Worm (Caenorhabditis elegans) whole organism, late embryonic: Measurements from ENCODE around the gene pqn-37.

Experiments used
- F13H6.1 ChIP-seq: sonication (generic microtip); optimal IDR thresholded peaks from 2 replicates; lab custom pipeline; 2016; ENCODE audit warnings: missing genetic modification characterization, missing compliant biosample characterization
- K02D7.2 ChIP-seq: sonication (generic microtip); optimal IDR thresholded peaks from 2 replicates; lab custom pipeline; 2017; ENCODE audit warnings: mild to moderate bottlenecking, missing genetic modification characterization, missing compliant biosample characterization
- Y22D7AL.16 ChIP-seq: sonication (generic microtip); optimal IDR thresholded peaks from 2 replicates; lab custom pipeline; 2016; ENCODE audit warnings: missing genetic modification characterization, missing compliant biosample characterization
- ceh-14 ChIP-seq: sonication (generic microtip); optimal IDR thresholded peaks from 2 replicates; lab custom pipeline; 2016; ENCODE audit warnings: missing genotype, missing genetic modification characterization, missing compliant biosample characterization
- ceh-18 ChIP-seq: sonication (generic microtip); optimal IDR thresholded peaks from 2 replicates; lab custom pipeline; 2016; ENCODE audit warnings: missing genetic modification characterization, missing compliant biosample characterization
- ceh-22 ChIP-seq: sonication (generic microtip); optimal IDR thresholded peaks from 2 replicates; lab custom pipeline; 2017; ENCODE audit warnings: missing biosample characterization, missing genetic modification characterization
- ceh-30 ChIP-seq: fragments of 150-350 bp; optimal IDR thresholded peaks from 2 replicates; lab custom pipeline; 2014; ENCODE audit warnings: missing biosample characterization, missing genetic modification characterization
- ceh-6 ChIP-seq: fragments of 200-800 bp; sonication (Bioruptor generic); optimal IDR thresholded peaks from 2 replicates; lab custom pipeline; 2018; ENCODE audit warnings: mild to moderate bottlenecking, missing genetic modification characterization, missing compliant biosample characterization
- ceh-9 ChIP-seq: sonication (generic microtip); optimal IDR thresholded peaks from 2 replicates; lab custom pipeline; 2016; ENCODE audit warnings: mild to moderate bottlenecking, missing genetic modification characterization, inconsistent platforms, missing compliant biosample characterization
- che-1 ChIP-seq: sonication (generic microtip); optimal IDR thresholded peaks from 2 replicates; lab custom pipeline; 2016; ENCODE audit warnings: mild to moderate bottlenecking, missing genetic modification characterization, missing compliant biosample characterization
- dmd-4 ChIP-seq: sonication (generic microtip); optimal IDR thresholded peaks from 2 replicates; lab custom pipeline; 2016; ENCODE audit warnings: borderline replicate concordance, missing genetic modification characterization, missing compliant biosample characterization
- dve-1 ChIP-seq: sonication (generic microtip); optimal IDR thresholded peaks from 2 replicates; lab custom pipeline; 2017; ENCODE audit warnings: antibody characterized with exemption, mild to moderate bottlenecking, missing genetic modification characterization, missing compliant biosample characterization
- elt-2 ChIP-seq: sonication (generic microtip); optimal IDR thresholded peaks from 2 replicates; lab custom pipeline; 2016; ENCODE audit warnings: missing genetic modification reagents, missing genetic modification characterization, missing compliant biosample characterization
- elt-4 ChIP-seq: sonication (generic microtip); optimal IDR thresholded peaks from 2 replicates; lab custom pipeline; 2016; ENCODE audit warnings: missing genetic modification characterization, missing compliant biosample characterization
- ets-4 ChIP-seq: sonication (generic microtip); optimal IDR thresholded peaks from 2 replicates; lab custom pipeline; 2016; ENCODE audit warnings: missing genetic modification characterization, missing compliant biosample characterization
- eyg-1 ChIP-seq: sonication (generic microtip); optimal IDR thresholded peaks from 2 replicates; lab custom pipeline; 2016; ENCODE audit warnings: missing genotype, missing genetic modification characterization, missing compliant biosample characterization
- fkh-10 ChIP-seq: fragments of 150-350 bp; optimal IDR thresholded peaks from 2 replicates; lab custom pipeline; 2014; ENCODE audit warnings: missing biosample characterization, missing genetic modification reagents, missing genetic modification characterization
- fkh-6 ChIP-seq: sonication (generic microtip); optimal IDR thresholded peaks from 2 replicates; lab custom pipeline; 2016; ENCODE audit warnings: missing genetic modification characterization, missing compliant biosample characterization
- hlh-15 ChIP-seq: sonication (generic microtip); optimal IDR thresholded peaks from 2 replicates; lab custom pipeline; 2016; ENCODE audit warnings: missing genetic modification characterization, missing compliant biosample characterization
- hlh-30 ChIP-seq: sonication (generic microtip); optimal IDR thresholded peaks from 2 replicates; lab custom pipeline; 2017; ENCODE audit warnings: antibody characterized with exemption, missing genetic modification characterization, missing compliant biosample characterization; ENCODE audit not compliant: insufficient read depth
- hlh-6 ChIP-seq: sonication (generic microtip); optimal IDR thresholded peaks from 2 replicates; lab custom pipeline; 2016; ENCODE audit warnings: missing genotype, missing genetic modification characterization, missing compliant biosample characterization
- lim-6 ChIP-seq: sonication (generic microtip); optimal IDR thresholded peaks from 2 replicates; lab custom pipeline; 2016; ENCODE audit warnings: missing genetic modification characterization, missing compliant biosample characterization
- madf-2 ChIP-seq: sonication (generic microtip); optimal IDR thresholded peaks from 2 replicates; lab custom pipeline; 2017; ENCODE audit warnings: missing genetic modification characterization, missing compliant biosample characterization
- nfya-1 ChIP-seq: sonication (generic microtip); optimal IDR thresholded peaks from 2 replicates; lab custom pipeline; 2017; ENCODE audit warnings: missing genetic modification characterization, mild to moderate bottlenecking, missing compliant biosample characterization, antibody characterized with exemption, moderate library complexity
- nhr-232 ChIP-seq: sonication (generic microtip); optimal IDR thresholded peaks from 2 replicates; lab custom pipeline; 2016; ENCODE audit warnings: missing genetic modification characterization, missing compliant biosample characterization
- pag-3 ChIP-seq: sonication (generic microtip); optimal IDR thresholded peaks from 2 replicates; lab custom pipeline; 2016; ENCODE audit warnings: missing compliant biosample characterization, missing genetic modification characterization, borderline replicate concordance
- pat-9 ChIP-seq: fragments of 200-800 bp; sonication (Bioruptor generic); optimal IDR thresholded peaks from 2 replicates; lab custom pipeline; 2018; ENCODE audit warnings: mild to moderate bottlenecking, missing genetic modification characterization, moderate library complexity, missing compliant biosample characterization
- pha-2 ChIP-seq: sonication (generic microtip); optimal IDR thresholded peaks from 2 replicates; lab custom pipeline; 2017; ENCODE audit warnings: mild to moderate bottlenecking, missing genetic modification characterization, missing compliant biosample characterization
- pqm-1 ChIP-seq: sonication (generic microtip); optimal IDR thresholded peaks from 2 replicates; lab custom pipeline; 2016; ENCODE audit warnings: missing genetic modification characterization, missing compliant biosample characterization
- ref-2 ChIP-seq: sonication (generic microtip); optimal IDR thresholded peaks from 2 replicates; lab custom pipeline; 2016; ENCODE audit warnings: missing genetic modification characterization, missing compliant biosample characterization
- sdc-2 ChIP-seq: sonication (generic microtip); optimal IDR thresholded peaks from 2 replicates; lab custom pipeline; 2016; ENCODE audit warnings: missing genotype, missing genetic modification characterization, missing compliant biosample characterization
- sox-2 ChIP-seq: fragments of 200-800 bp; sonication (Bioruptor generic); IDR thresholded peaks from 2 replicates; pipeline ENCODE4 v1.3.6; 2022; ENCODE audit warnings: missing genetic modification reagents, missing genetic modification characterization, missing compliant biosample characterization
- tbx-2 ChIP-seq: sonication (generic microtip); optimal IDR thresholded peaks from 2 replicates; lab custom pipeline; 2016; ENCODE audit warnings: missing genetic modification characterization, missing compliant biosample characterization
- unc-86 ChIP-seq: sonication (generic microtip); optimal IDR thresholded peaks from 2 replicates; lab custom pipeline; 2016; ENCODE audit warnings: missing genetic modification characterization, missing compliant biosample characterization
- ztf-16 ChIP-seq: sonication (generic microtip); optimal IDR thresholded peaks from 2 replicates; lab custom pipeline; 2017; ENCODE audit warnings: missing genetic modification characterization, missing compliant biosample characterization

The pqn-37 gene

DNA sequence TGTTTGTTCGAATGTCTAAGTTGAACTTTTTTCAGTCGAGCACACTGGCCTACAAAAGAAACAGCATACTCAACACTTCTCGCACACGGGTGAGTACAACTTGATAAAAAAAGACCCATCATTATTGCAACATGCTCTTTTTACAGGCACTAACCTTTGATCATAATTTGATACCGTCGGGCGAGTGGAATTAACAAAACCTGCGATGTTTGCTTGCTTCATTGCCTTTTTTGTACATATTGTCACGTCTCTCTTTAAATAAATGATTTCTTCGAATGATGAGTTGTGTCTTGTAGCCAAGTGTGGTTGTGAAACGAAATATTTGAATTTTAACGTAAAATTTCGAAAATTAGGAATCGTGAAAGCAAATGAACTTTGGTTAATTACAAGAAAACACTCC, 35.1 kb upstream of the pqn-37 start:
- TF ChIP-seq tbx-2 (no peak), pag-3 (tag; lab: Kevin White, UChicago) (no peak), madf-2 (no peak), ceh-30 (no peak), fkh-6 (tag; lab: Kevin White, UChicago) (no peak), ztf-16 (no peak), lim-6 (tag; lab: Kevin White, UChicago) (no peak), F13H6.1 (tag; lab: Kevin White, UChicago) (no peak), ceh-14 (tag; lab: Kevin White, UChicago) (no peak), pat-9 (tag; lab: Kevin White, UChicago) (no peak), ceh-9 (tag; lab: Kevin White, UChicago) (no peak), Y22D7AL.16 (tag; lab: Kevin White, UChicago) (no peak), dmd-4 (no peak)

DNA sequence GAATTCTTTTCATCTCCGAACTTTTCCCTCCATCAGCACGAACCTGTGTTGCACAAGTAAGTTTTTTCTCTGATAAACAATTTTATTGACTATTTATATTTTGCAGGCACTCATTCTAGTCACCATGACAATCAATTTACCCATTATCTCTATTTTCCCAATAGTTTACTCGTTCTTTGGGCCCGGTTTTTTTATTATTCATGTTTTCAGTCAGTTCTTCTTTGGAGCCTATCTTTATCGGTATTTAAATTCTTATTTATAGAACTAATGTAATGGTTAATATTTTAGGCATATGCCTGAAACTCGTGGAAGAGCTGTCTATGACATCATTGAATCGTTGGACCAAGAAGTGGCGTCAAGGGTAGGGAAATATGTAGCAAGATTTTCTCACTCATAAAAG, 34.6 kb upstream of the pqn-37 start:
- TF ChIP-seq ceh-22 (tag; lab: Kevin White, UChicago) (no peak), ceh-6 (no peak), sox-2 (GFP tag; lab: Robert Waterston, UW) (no peak), ztf-16 (no peak), tbx-2 (no peak)

DNA sequence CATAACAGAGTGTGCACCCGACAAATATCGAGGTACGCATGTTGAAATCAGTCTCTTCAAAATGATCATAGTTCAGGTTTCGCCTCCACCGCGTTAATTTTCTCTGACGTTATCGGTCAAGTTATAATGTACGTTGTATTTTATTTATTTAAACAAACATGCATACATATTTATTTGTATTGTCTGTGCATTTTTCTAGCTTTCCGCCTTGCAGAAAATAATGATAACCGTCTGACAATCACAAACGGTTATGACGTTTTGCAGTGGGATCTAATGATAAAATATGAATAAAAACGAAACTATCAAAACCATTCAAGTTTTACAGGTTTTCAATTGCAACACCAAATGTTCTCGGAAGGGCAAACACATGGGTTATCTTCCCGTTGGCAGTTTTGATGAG, 32.9 kb upstream of the pqn-37 start:
- TF ChIP-seq hlh-6 (tag; lab: Kevin White, UChicago) (no peak), elt-2 (peak; percentile 3)

DNA sequence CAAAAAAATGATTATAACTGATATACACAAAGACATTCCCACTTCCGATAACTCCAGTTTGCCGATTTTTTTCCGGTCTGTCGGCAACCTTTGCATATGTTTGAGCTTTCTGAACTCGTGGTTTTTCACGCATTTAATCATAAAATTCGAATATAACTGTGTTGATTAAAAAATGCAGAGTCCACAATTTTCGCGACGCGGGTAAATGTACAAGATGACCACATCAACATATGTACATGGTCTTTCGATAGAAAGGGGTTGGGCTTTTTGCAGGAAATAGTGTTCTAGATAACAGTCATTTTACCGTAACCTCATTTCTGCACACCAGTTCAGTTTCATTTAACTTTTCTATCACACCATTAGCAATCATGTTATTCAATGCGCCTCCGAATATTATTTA, 32.0 kb upstream of the pqn-37 start, which contains the start of gene K09C4.5:
TSS of gene K09C4.5 (plus strand) at position 326 of the 400 bp plus-strand sequence.
- TF ChIP-seq tbx-2: no peak

DNA sequence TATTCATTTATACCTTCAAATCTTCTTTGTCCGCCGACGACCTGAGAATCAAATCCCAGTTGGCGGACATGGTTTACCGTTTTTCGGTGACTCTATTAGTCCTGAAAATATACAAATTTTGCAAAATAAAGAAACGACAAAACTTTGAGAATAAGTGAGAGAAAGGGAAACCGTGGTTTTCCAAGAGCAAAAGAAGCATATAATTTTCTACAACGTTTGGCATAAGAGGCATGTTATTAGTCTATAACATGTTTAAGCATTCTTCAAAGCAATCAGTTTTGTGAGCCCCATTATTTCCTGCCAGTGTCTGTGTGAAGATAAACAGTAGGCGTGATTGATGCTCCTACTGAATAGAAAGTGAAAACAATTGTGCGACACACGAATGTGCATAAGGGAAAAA, 29.8 kb upstream of the pqn-37 start, which contains the start of gene K09C4.10:
TSS of gene K09C4.10 (minus strand) at position 101 of the 400 bp plus-strand sequence.
- TF ChIP-seq ztf-16 (no peak), madf-2 (no peak), ets-4 (tag; lab: Kevin White, UChicago) (no peak), Y22D7AL.16 (tag; lab: Kevin White, UChicago) (no peak), K02D7.2 (tag; lab: Kevin White, UChicago) (no peak), tbx-2 (no peak), hlh-30 (tag; lab: Kevin White, UChicago) (no peak), sdc-2 (tag; lab: Kevin White, UChicago) (no peak), ceh-22 (tag; lab: Kevin White, UChicago) (no peak), ceh-9 (tag; lab: Kevin White, UChicago) (no peak), nhr-232 (tag; lab: Kevin White, UChicago) (no peak), ceh-18 (tag; lab: Kevin White, UChicago) (no peak), che-1 (tag; lab: Kevin White, UChicago) (no peak), elt-4 (tag; lab: Kevin White, UChicago) (no peak)

DNA sequence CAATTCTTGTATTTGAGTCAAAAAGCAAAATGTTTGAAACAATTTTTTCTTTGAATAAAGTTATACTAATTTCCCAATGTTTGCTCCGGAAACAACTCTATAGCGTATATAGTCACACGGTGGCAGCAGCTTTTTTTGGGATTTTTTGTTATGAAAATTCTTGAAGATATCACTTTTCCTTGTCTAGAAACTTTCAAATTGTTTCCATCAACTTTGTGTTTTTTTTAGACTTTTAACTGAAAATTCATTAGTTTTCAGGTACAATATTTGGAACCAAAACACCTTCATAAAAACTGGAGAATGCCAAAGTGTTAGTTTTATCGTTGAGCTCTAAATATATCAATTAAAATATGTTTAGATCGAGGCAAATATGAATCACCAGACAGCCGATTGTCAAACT, 22.2 kb upstream of the pqn-37 start, which contains the start of gene K09C4.7:
TSS of gene K09C4.7 (plus strand) at position 301 of the 400 bp plus-strand sequence.
- TF ChIP-seq pha-2 (tag; lab: Kevin White, UChicago): no peak
- TF ChIP-seq, all 69 proteins: peak for 0

DNA sequence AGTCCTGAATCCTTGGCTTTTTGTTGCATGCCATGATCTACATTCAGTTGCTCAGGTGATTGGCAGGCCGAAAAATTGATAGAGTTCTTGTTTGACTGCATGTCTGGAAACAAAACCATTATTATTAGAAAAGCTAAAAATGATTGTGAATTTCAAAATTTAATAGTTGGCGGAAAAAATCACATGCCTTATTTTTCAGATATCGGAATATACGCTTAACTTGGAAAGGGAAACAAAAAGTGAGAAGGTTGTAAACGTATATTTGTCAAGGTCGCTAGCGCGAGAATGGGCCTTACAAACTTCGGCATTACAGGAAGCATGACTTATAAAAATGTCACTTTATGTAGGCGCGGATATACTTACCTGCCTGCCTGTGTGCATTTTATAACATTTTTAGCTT, 21.3 kb upstream of the pqn-37 start, which contains the start of gene K09C4.9:
TSS of gene K09C4.9 (minus strand) at position 101 of the 400 bp plus-strand sequence.
- TF ChIP-seq dve-1 (tag; lab: Kevin White, UChicago) (no peak), ceh-22 (tag; lab: Kevin White, UChicago) (no peak), sox-2 (GFP tag; lab: Robert Waterston, UW) (no peak), ref-2 (tag; lab: Kevin White, UChicago) (no peak), pqm-1 (no peak), unc-86 (no peak), ceh-14 (tag; lab: Kevin White, UChicago) (no peak), fkh-10 (GFP tag; lab: Kevin White, UChicago) (no peak), nfya-1 (tag; lab: Kevin White, UChicago) (no peak), ceh-30 (no peak), hlh-15 (tag; lab: Kevin White, UChicago) (no peak), eyg-1 (tag; lab: Kevin White, UChicago) (no peak)
